Worm (Caenorhabditis elegans) whole organism, mixed stage, embryonic: ENCODE measurements around the gene K01D12.15.

Source experiments
- M03D4.4 ChIP-seq: sonication (generic microtip); optimal IDR thresholded peaks from 2 replicates; lab custom pipeline; 2017; ENCODE audit warnings: mild to moderate bottlenecking, missing genetic modification characterization, missing compliant biosample characterization
- bed-3 ChIP-seq: fragments of 200-800 bp; sonication (Bioruptor generic); optimal IDR thresholded peaks from 3 replicates; lab custom pipeline; 2018; ENCODE audit warnings: mild to moderate bottlenecking, missing genetic modification characterization, moderate library complexity, missing compliant biosample characterization
- blmp-1 ChIP-seq: fragments of 150-350 bp; optimal IDR thresholded peaks from 2 replicates; lab custom pipeline; 2014; ENCODE audit warnings: missing biosample characterization, missing genetic modification characterization
- ceh-39 ChIP-seq: fragments of 150-350 bp; optimal IDR thresholded peaks from 2 replicates; lab custom pipeline; 2014; ENCODE audit warnings: missing biosample characterization, missing genetic modification characterization
- ceh-43 ChIP-seq: fragments of 200-800 bp; sonication (Bioruptor generic); optimal IDR thresholded peaks from 2 replicates; lab custom pipeline; 2018; ENCODE audit warnings: mild to moderate bottlenecking, missing genetic modification characterization, moderate library complexity, missing compliant biosample characterization
- ceh-83 ChIP-seq: fragments of 200-800 bp; sonication (Bioruptor generic); optimal IDR thresholded peaks from 2 replicates; lab custom pipeline; 2018; ENCODE audit warnings: mild to moderate bottlenecking, missing genetic modification characterization, missing compliant biosample characterization
- ces-1 ChIP-seq: fragments of 150-350 bp; optimal IDR thresholded peaks from 2 replicates; lab custom pipeline; 2014; ENCODE audit warnings: missing biosample characterization, missing genetic modification reagents, missing genetic modification characterization
- cnd-1 ChIP-seq: fragments of 200-800 bp; sonication (Bioruptor generic); optimal IDR thresholded peaks from 2 replicates; lab custom pipeline; 2018; ENCODE audit warnings: mild to moderate bottlenecking, missing genetic modification characterization, missing compliant biosample characterization
- elt-1 ChIP-seq: sonication (generic microtip); optimal IDR thresholded peaks from 2 replicates; lab custom pipeline; 2017; ENCODE audit warnings: missing genetic modification characterization, mild to moderate bottlenecking, missing compliant biosample characterization, antibody characterized with exemption, moderate library complexity, borderline replicate concordance; ENCODE audit not compliant: insufficient read depth
- elt-3 ChIP-seq: fragments of 150-350 bp; optimal IDR thresholded peaks from 2 replicates; lab custom pipeline; 2014; ENCODE audit warnings: missing biosample characterization, missing genetic modification characterization
- flh-1 ChIP-seq: fragments of 200-800 bp; sonication (Bioruptor generic); optimal IDR thresholded peaks from 2 replicates; lab custom pipeline; 2018; ENCODE audit warnings: mild to moderate bottlenecking, missing genetic modification characterization, moderate library complexity, missing compliant biosample characterization
- ham-2 ChIP-seq: fragments of 200-800 bp; sonication (Bioruptor generic); optimal IDR thresholded peaks from 2 replicates; lab custom pipeline; 2018; ENCODE audit warnings: mild to moderate bottlenecking, missing genetic modification characterization, missing compliant biosample characterization
- lin-13 ChIP-seq: fragments of 150-350 bp; optimal IDR thresholded peaks from 2 replicates; lab custom pipeline; 2014; ENCODE audit warnings: missing biosample characterization, missing genetic modification characterization
- lin-32 ChIP-seq: fragments of 200-800 bp; sonication (Bioruptor generic); optimal IDR thresholded peaks from 2 replicates; lab custom pipeline; 2018; ENCODE audit warnings: mild to moderate bottlenecking, missing genetic modification characterization, missing compliant biosample characterization
- lsy-2 ChIP-seq: fragments of 150-350 bp; optimal IDR thresholded peaks from 2 replicates; lab custom pipeline; 2014; ENCODE audit warnings: missing biosample characterization, missing genetic modification characterization
- mep-1 ChIP-seq: fragments of 150-350 bp; optimal IDR thresholded peaks from 2 replicates; lab custom pipeline; 2017; ENCODE audit warnings: missing biosample characterization, missing genetic modification reagents, missing genetic modification characterization, inconsistent platforms
- nhr-12 ChIP-seq: fragments of 150-350 bp; optimal IDR thresholded peaks from 2 replicates; lab custom pipeline; 2014; ENCODE audit warnings: missing biosample characterization, missing genetic modification characterization
- nhr-2 ChIP-seq: fragments of 150-350 bp; optimal IDR thresholded peaks from 2 replicates; lab custom pipeline; 2014; ENCODE audit warnings: missing biosample characterization, missing genetic modification characterization
- nhr-237 ChIP-seq: fragments of 150-350 bp; optimal IDR thresholded peaks from 2 replicates; lab custom pipeline; 2014; ENCODE audit warnings: missing biosample characterization, missing genetic modification characterization
- nhr-28 ChIP-seq: fragments of 150-350 bp; optimal IDR thresholded peaks from 2 replicates; lab custom pipeline; 2014; ENCODE audit warnings: missing biosample characterization, missing genetic modification characterization
- pha-4 ChIP-seq: fragments of 150-350 bp; optimal IDR thresholded peaks from 2 replicates; lab custom pipeline; 2018; ENCODE audit warnings: missing biosample characterization, missing genetic modification reagents, missing genetic modification characterization
- sem-2 ChIP-seq: fragments of 200-800 bp; sonication (Bioruptor generic); optimal IDR thresholded peaks from 2 replicates; lab custom pipeline; 2018; ENCODE audit warnings: mild to moderate bottlenecking, missing genetic modification characterization, missing compliant biosample characterization
- snpc-4 ChIP-seq: fragments of 150-350 bp; optimal IDR thresholded peaks from 2 replicates; lab custom pipeline; 2014; ENCODE audit warnings: missing biosample characterization, missing genetic modification characterization
- tbx-8 ChIP-seq: fragments of 200-800 bp; sonication (Bioruptor generic); optimal IDR thresholded peaks from 2 replicates; lab custom pipeline; 2018; ENCODE audit warnings: mild to moderate bottlenecking, missing genetic modification characterization, moderate library complexity, missing compliant biosample characterization
- unc-120 ChIP-seq: sonication (generic microtip); optimal IDR thresholded peaks from 2 replicates; lab custom pipeline; 2017; ENCODE audit warnings: missing genetic modification characterization, missing compliant biosample characterization; ENCODE audit not compliant: poor library complexity, severe bottlenecking
- unc-39 ChIP-seq: fragments of 150-350 bp; optimal IDR thresholded peaks from 2 replicates; lab custom pipeline; 2014; ENCODE audit warnings: missing biosample characterization, missing genetic modification characterization
- unc-62 ChIP-seq: fragments of 150-350 bp; optimal IDR thresholded peaks from 2 replicates; lab custom pipeline; 2014; ENCODE audit warnings: missing biosample characterization, missing genetic modification reagents, missing genetic modification characterization
- zip-8 ChIP-seq: fragments of 150-350 bp; optimal IDR thresholded peaks from 2 replicates; lab custom pipeline; 2014; ENCODE audit warnings: missing biosample characterization, missing genetic modification characterization
- ztf-11 ChIP-seq: fragments of 150-350 bp; optimal IDR thresholded peaks from 2 replicates; lab custom pipeline; 2014; ENCODE audit warnings: missing biosample characterization, missing genetic modification characterization

K01D12.15 gene

ce11 chrV:12344845-12345244 is 41.4 kb upstream of the K01D12.15 start, which contains the start of gene F23H12.3:
F23H12.3 (plus strand) TSS chrV:12345145.
- no peak for TF ChIP-seq ham-2 (GFP tag; lab: Kevin White, UChicago)
- no peak for TF ChIP-seq snpc-4 (tag; lab: Kevin White, UChicago)
- no peak for TF ChIP-seq ceh-43 (GFP tag; lab: Kevin White, UChicago)
- TF ChIP-seq elt-3 (tag; lab: Kevin White, UChicago), result no peak
- no peak for TF ChIP-seq tbx-8 (GFP tag; lab: Kevin White, UChicago)
- no peak for TF ChIP-seq flh-1 (GFP tag; lab: Kevin White, UChicago)
- no peak for TF ChIP-seq unc-39 (tag; lab: Kevin White, UChicago)
- TF ChIP-seq zip-8, result no peak
- no peak for TF ChIP-seq unc-62 (GFP tag; lab: Kevin White, UChicago)
- no peak for TF ChIP-seq ceh-39 (tag; lab: Kevin White, UChicago)
- TF ChIP-seq nhr-2, result no peak
- TF ChIP-seq ceh-83 (GFP tag; lab: Kevin White, UChicago), result no peak
- TF ChIP-seq lin-32, result no peak
- no peak for TF ChIP-seq lin-13

- TF ChIP-seq unc-39 (tag; lab: Kevin White, UChicago) (no peak), lin-13 (no peak), lsy-2 (tag; lab: Kevin White, UChicago) (no peak), cnd-1 (tag; lab: Kevin White, UChicago) (no peak), nhr-237 (tag; lab: Kevin White, UChicago) (no peak), nhr-2 (no peak), ham-2 (GFP tag; lab: Kevin White, UChicago) (no peak), nhr-28 (no peak), ceh-43 (GFP tag; lab: Kevin White, UChicago) (no peak), tbx-8 (GFP tag; lab: Kevin White, UChicago) (no peak), flh-1 (GFP tag; lab: Kevin White, UChicago) (no peak), unc-120 (tag; lab: Kevin White, UChicago) (no peak), elt-3 (tag; lab: Kevin White, UChicago) (no peak), snpc-4 (tag; lab: Kevin White, UChicago) (no peak), mep-1 (no peak)
Observed at ce11 chrV:12345808-12346207, 40.4 kb upstream of the K01D12.15 start, which contains the start of gene snb-2. snb-2 (minus strand) TSS chrV:12345908.

- TF ChIP-seq nhr-12 (tag; lab: Kevin White, UChicago) (no peak), lin-32 (no peak), sem-2 (GFP tag; lab: Kevin White, UChicago) (no peak), M03D4.4 (no peak), pha-4 (tag; lab: Kevin White, UChicago) (no peak), lin-13 (no peak), nhr-28 (no peak)
Observed at ce11 chrV:12347854-12348253, 38.4 kb upstream of the K01D12.15 start.

ce11 chrV:12349365-12349764 is 36.9 kb upstream of the K01D12.15 start:
- TF ChIP-seq mep-1 (no peak), unc-62 (GFP tag; lab: Kevin White, UChicago) (no peak), nhr-2 (no peak), M03D4.4 (no peak), ceh-83 (GFP tag; lab: Kevin White, UChicago) (no peak), unc-120 (tag; lab: Kevin White, UChicago) (no peak), nhr-237 (tag; lab: Kevin White, UChicago) (no peak), elt-1 (tag; lab: Kevin White, UChicago) (peak; percentile 66), cnd-1 (tag; lab: Kevin White, UChicago) (no peak), blmp-1 (tag; lab: Kevin White, UChicago) (peak; percentile 53), snpc-4 (tag; lab: Kevin White, UChicago) (no peak), tbx-8 (GFP tag; lab: Kevin White, UChicago) (no peak), bed-3 (GFP tag; lab: Kevin White, UChicago) (no peak), zip-8 (no peak), lsy-2 (tag; lab: Kevin White, UChicago) (no peak), elt-3 (tag; lab: Kevin White, UChicago) (peak; percentile 39), ztf-11 (tag; lab: Kevin White, UChicago) (no peak)

ce11 chrV:12351842-12352241 is 34.4 kb upstream of the K01D12.15 start:
- TF ChIP-seq elt-1 (tag; lab: Kevin White, UChicago) (peak; percentile 68), unc-62 (GFP tag; lab: Kevin White, UChicago) (no peak)

ce11 chrV:12352445-12352844 is 33.8 kb upstream of the K01D12.15 start, which contains the start of gene sqt-3:
sqt-3 (plus strand) TSS chrV:12352745.
- TF ChIP-seq ceh-43 (GFP tag; lab: Kevin White, UChicago), result no peak
- no peak for TF ChIP-seq tbx-8 (GFP tag; lab: Kevin White, UChicago)
- no peak for TF ChIP-seq unc-39 (tag; lab: Kevin White, UChicago)
- TF ChIP-seq elt-3 (tag; lab: Kevin White, UChicago), result no peak
- TF ChIP-seq zip-8, result no peak
- no peak for TF ChIP-seq bed-3 (GFP tag; lab: Kevin White, UChicago)
- no peak for TF ChIP-seq lin-32
- TF ChIP-seq mep-1, result no peak
- no peak for TF ChIP-seq ces-1 (GFP tag; lab: Kevin White, UChicago)
